Worm (Caenorhabditis elegans): Measurements from ENCODE around the gene btb-22.
A peak's percentile ranks its signal among the peaks of the same experiment; 100 is the strongest.

The btb-22 gene

DNA sequence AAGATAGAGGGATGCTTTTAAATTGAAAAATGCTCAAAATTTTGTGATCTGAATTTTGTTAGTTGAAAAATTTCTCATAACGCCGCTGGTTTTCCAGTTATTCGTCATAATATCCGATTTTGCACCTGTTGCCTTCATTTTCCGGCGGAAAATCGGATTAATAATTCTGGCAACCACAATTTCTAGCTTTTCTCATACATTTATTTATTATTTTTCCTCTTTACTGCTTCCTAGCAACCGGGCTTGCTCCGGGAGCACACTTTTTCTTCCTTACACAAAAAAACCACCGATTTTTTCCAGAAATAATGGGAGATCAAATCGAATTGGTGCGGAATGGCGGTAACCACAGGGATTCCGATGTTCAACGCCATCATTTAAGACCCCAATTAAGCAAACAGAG, 32.2 kb upstream of the btb-22 start, which contains the start of gene F02E11.7:
TSS of gene F02E11.7 (plus strand) at position 301 of the 400 bp plus-strand sequence.
- TF ChIP-seq lim-6 (tag; optimal IDR thresholded peaks at IDR 0.05) (no peak), ceh-34 (tag; optimal IDR thresholded peaks at IDR 0.05) (no peak), unc-42 (tag; optimal IDR thresholded peaks at IDR 0.05) (no peak), K09A11.1 (tag; optimal IDR thresholded peaks at IDR 0.05; ENCODE audit: insufficient read depth) (no peak), ahr-1 (tag; optimal IDR thresholded peaks at IDR 0.05) (no peak)

DNA sequence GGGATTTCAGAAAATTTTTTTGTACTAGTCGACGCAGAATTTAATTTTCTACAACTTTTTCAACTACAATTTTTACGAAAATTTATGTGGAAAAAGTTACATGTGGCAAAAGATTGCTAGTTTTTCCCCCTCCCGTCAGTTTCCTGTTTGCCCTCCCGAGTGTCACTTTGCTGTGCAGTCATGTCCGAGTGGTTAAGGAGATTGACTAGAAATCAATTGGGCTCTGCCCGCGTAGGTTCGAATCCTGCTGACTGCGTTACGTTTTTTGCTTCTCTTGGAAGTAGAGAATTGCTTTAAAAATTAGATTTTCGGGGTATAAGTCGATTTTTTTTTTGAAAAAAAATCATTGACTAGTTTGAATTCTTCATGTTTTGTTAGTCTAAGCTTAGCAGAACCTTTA, 31.7 kb upstream of the btb-22 start:
- TF ChIP-seq ceh-9 (tag; optimal IDR thresholded peaks at IDR 0.05), result no peak
- TF ChIP-seq Y22D7AL.16 (tag; optimal IDR thresholded peaks at IDR 0.05), result peak; percentile 18
- peak; percentile 48 for TF ChIP-seq che-1 (tag; optimal IDR thresholded peaks at IDR 0.05)
- no peak for TF ChIP-seq hlh-30 (tag; optimal IDR thresholded peaks at IDR 0.05; ENCODE audit: insufficient read depth)
- no peak for TF ChIP-seq ceh-22 (tag; optimal IDR thresholded peaks at IDR 0.05)
- TF ChIP-seq nhr-232 (tag; optimal IDR thresholded peaks at IDR 0.05), result peak; percentile 10

DNA sequence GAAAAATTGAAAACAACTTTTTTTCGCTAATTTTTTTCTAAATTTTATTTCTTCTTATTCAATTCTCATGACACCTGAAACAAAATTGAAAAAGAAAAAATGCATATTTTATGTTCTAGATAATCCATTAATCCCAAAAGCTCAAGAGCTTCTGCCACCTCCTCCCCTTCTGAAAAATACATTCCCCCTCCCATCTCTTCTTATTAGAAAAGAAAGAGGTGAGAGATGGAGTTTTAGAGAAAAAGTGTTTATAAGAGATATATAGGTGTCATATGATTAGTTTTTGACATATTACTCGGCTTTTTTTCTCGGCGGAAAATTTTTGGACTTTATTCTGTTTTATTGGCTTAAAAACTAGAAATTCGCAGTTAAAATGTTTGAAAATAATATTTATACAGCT, 29.0 kb upstream of the btb-22 start:
- no peak for TF ChIP-seq pha-2 (tag; optimal IDR thresholded peaks at IDR 0.05)
- no peak for TF ChIP-seq elt-2 (tag; optimal IDR thresholded peaks at IDR 0.05)
- no peak for TF ChIP-seq ama-1 (optimal IDR thresholded peaks at IDR 0.05)
- no peak for TF ChIP-seq fkh-6 (tag; optimal IDR thresholded peaks at IDR 0.05)
- TF ChIP-seq ceh-6 (GFP tag; optimal IDR thresholded peaks at IDR 0.05), result no peak
- TF ChIP-seq ztf-16 (tag; optimal IDR thresholded peaks at IDR 0.05), result no peak
- TF ChIP-seq dve-1 (tag; optimal IDR thresholded peaks at IDR 0.05), result no peak
- no peak for TF ChIP-seq ahr-1 (tag; optimal IDR thresholded peaks at IDR 0.05)
- TF ChIP-seq unc-42 (tag; optimal IDR thresholded peaks at IDR 0.05), result no peak
- TF ChIP-seq che-1 (tag; optimal IDR thresholded peaks at IDR 0.05), result no peak
- no peak for TF ChIP-seq ets-4 (tag; optimal IDR thresholded peaks at IDR 0.05)
- TF ChIP-seq unc-86 (tag; optimal IDR thresholded peaks at IDR 0.05), result no peak
- TF ChIP-seq K02D7.2 (tag; optimal IDR thresholded peaks at IDR 0.05), result no peak
- no peak for TF ChIP-seq elt-4 (tag; optimal IDR thresholded peaks at IDR 0.05)
- no peak for TF ChIP-seq ceh-14 (tag; optimal IDR thresholded peaks at IDR 0.05)
- TF ChIP-seq ceh-9 (tag; optimal IDR thresholded peaks at IDR 0.05), result no peak
- TF ChIP-seq odd-2 (tag; optimal IDR thresholded peaks at IDR 0.05), result no peak
- TF ChIP-seq ceh-18 (tag; optimal IDR thresholded peaks at IDR 0.05), result no peak
- no peak for TF ChIP-seq sdc-2 (tag; optimal IDR thresholded peaks at IDR 0.05)
- no peak for TF ChIP-seq Y22D7AL.16 (tag; optimal IDR thresholded peaks at IDR 0.05)

DNA sequence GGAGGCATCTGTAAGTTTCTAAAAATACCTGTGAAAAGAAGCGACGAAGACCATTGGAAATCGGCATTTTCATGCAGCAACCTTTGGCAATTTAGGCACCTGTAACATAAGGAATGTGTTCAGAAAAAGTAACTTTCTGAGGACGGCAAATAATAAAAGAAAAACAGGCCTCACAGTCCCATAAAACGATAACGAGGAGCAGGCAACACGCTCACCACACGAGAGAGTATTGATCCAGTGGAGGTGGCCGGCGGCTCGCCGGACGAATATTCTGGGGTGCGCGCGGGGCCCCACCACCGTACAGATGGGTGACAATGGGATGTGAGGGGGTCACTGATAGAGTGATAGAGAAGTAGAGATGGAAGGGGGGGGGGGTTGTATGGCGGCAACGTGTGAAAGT, 24.6 kb upstream of the btb-22 start, which contains the start of gene F02E11.3:
TSS of gene F02E11.3 (minus strand) at position 101 of the 400 bp plus-strand sequence.
- TF ChIP-seq ama-1 (optimal IDR thresholded peaks at IDR 0.05) (no peak), syd-9 (tag; optimal IDR thresholded peaks at IDR 0.05) (no peak), dmd-4 (tag; optimal IDR thresholded peaks at IDR 0.05; ENCODE audit: borderline replicate concordance) (no peak), lim-6 (tag; optimal IDR thresholded peaks at IDR 0.05) (no peak), madf-2 (tag; optimal IDR thresholded peaks at IDR 0.05) (no peak), fkh-10 (GFP tag; optimal IDR thresholded peaks at IDR 0.05) (no peak), sox-2 (GFP tag; IDR thresholded peaks at IDR 0.05) (no peak), C38D4.7 (GFP tag; optimal IDR thresholded peaks at IDR 0.05) (no peak)

DNA sequence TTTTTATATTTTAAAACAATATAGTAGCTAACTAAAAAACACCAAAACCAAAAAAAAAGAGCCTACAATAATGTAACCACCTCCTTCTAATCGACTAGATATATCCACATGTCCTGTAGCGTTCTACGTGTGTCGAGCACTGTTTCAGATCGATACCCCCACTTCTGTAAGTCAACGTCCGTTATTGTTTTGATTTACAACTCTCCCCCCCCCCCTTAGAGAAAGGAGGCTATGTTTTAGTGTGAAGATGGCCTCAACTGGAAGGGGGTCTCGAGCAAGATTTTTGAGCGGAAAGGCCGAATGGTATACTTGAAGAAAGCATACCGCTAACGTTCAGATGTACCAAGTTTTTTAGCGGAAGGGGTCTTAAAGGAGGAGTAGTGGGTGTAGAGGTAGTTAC, 21.9 kb upstream of the btb-22 start, which contains the start of gene F02E11.4:
TSS of gene F02E11.4 (minus strand) at position 101 of the 400 bp plus-strand sequence.
- TF ChIP-seq ahr-1 (tag; optimal IDR thresholded peaks at IDR 0.05) (no peak), ceh-6 (GFP tag; optimal IDR thresholded peaks at IDR 0.05) (no peak), F13H6.1 (tag; optimal IDR thresholded peaks at IDR 0.05) (no peak), K09A11.1 (tag; optimal IDR thresholded peaks at IDR 0.05; ENCODE audit: insufficient read depth) (no peak), ceh-9 (tag; optimal IDR thresholded peaks at IDR 0.05) (no peak), pax-1 (tag; optimal IDR thresholded peaks at IDR 0.05) (no peak), eyg-1 (tag; optimal IDR thresholded peaks at IDR 0.05) (no peak), ref-2 (tag; optimal IDR thresholded peaks at IDR 0.05) (no peak), ztf-16 (tag; optimal IDR thresholded peaks at IDR 0.05) (no peak), rnt-1 (tag; optimal IDR thresholded peaks at IDR 0.05) (no peak), sox-4 (tag; optimal IDR thresholded peaks at IDR 0.05) (no peak), ttx-3 (tag; optimal IDR thresholded peaks at IDR 0.05) (no peak), ceh-14 (tag; optimal IDR thresholded peaks at IDR 0.05) (no peak), dmd-4 (tag; optimal IDR thresholded peaks at IDR 0.05; ENCODE audit: borderline replicate concordance) (no peak), ceh-19 (GFP tag; optimal IDR thresholded peaks at IDR 0.05) (no peak)

Measured in whole organism, late embryonic.